Worm (Caenorhabditis elegans): ENCODE measurements around the gene mca-3.
"Not testable (repeated sequence)": the region's sequence is repeated elsewhere in the genome, so short reads cannot be mapped to it uniquely, and the experiment has no call there.

mca-3 gene

DNA sequence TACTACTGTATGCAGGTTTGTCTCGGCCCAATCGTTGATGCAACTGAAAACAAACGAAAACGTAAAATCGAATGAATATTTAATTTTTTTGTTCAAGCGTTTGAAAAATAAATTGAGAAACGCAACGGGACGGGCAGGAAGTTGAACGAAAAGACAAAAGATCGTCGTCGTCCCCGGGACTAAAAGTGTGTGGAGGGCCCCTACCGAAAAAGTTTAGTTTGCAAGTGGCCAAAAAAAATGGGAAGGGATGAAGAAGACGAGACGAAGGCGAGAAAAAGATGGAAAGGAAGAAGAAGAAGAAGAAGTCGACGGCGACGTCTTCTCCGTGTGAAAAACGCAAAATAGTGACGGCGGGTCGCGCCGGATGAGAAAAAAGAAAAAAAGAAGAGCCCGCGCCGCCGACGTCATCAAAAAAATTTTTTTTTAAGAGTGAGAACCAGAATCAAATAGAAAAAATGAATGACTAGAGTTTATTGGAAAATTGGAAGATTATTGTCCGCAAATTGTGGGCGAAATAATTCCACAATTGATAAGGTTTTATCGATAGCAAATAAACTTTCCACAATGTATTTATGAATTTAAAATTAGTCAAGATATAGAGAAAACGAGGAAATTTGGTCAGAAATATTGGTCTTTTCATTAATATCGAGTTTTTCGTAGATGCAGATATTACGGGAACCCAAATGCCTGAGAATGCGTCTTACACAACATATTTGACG, at the start of gene mca-3:
TSS of gene mca-3 (minus strand) at position 51 of the 719 bp plus-strand sequence.
- no peak for TF ChIP-seq unc-62 (GFP tag; optimal IDR thresholded peaks at IDR 0.05)

DNA sequence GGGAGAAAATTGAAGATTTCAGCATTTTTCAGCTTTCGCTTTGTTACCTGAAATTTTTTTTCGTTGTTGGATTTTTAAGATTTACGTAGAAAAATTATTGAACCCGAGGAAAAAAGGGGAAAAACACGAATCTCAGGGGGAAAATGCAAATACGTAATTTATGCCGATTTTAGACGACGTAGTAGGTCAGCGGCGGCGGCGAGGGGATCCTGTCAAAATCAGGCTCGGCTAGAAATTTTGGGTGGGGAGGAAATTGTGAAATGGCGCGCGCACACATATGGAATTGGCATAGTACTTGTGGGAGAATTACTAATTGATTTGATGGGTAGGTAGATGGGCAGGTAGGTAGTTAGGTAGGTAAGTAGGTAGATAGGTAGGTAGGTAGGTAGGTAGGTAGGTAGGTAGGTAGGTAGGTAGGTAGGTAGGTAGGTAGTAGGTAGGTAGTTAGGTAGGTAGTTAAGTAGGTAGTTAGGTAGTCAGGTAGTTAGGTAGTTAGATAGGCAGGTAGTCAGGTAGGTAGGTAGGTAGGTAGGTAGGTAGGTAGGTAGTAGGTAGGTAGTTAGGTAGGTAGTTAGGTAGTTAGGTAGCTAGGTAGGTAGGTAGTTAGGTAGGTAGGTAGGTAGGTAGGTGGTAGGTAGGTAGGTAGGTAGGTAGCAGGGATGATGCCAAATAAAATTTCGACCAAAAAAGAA, 43.3 kb upstream of the mca-3 start, which contains the start of gene nlp-81:
TSS of gene nlp-81 (minus strand) at position 51 of the 692 bp plus-strand sequence.
- TF ChIP-seq unc-62 (GFP tag; optimal IDR thresholded peaks at IDR 0.05) = no peak

DNA sequence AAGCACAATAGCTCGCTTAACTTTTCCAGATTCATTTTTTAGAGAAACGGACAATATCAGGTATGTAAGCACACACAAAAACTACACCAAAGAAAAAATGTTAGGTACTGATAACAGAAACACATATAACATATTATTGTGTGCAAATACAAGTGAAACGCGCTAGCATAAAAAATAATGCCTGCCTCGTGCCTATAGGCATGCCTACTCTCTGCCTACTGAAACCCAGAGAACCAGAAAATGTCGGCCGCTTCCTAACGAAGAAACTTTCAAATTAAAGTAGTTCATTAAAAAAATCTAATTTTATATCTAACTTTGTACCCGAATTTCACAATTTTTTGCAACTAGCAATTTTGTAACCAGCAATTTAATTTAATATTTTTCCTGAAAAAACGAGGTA, 39.6 kb upstream of the mca-3 start, which contains the start of gene Y67D8B.1:
TSS of gene Y67D8B.1 (minus strand) at position 101 of the 400 bp plus-strand sequence.
- not testable (repeated sequence) for TF ChIP-seq unc-62 (GFP tag; optimal IDR thresholded peaks at IDR 0.05)

DNA sequence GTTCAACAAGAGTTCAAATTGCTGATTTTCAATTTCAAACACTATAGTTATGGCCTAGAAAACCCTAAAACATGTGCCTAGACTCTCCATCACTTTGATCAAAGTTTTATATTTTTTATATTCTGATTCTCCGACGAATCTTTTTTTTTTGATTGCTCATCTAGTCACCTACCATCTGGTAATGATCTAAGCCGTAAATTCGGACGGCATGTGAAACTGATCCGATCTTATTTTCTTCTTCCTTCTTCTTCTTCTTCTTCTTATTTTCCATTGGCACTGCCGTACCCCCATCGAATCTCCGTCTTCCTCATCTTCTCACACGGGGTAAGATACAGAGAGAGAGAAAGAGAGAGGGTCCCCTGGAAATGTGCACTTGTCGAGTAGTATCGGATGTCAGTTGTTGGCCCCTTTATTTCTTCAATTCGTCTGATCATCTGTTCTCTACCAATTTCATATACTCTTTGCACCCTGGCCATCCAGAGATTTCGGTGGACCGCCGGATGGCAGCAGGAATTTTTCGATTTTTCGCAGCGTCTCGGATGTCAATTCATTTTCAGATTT, 35.8 kb upstream of the mca-3 start:
- no peak for TF ChIP-seq unc-62 (GFP tag; optimal IDR thresholded peaks at IDR 0.05)

DNA sequence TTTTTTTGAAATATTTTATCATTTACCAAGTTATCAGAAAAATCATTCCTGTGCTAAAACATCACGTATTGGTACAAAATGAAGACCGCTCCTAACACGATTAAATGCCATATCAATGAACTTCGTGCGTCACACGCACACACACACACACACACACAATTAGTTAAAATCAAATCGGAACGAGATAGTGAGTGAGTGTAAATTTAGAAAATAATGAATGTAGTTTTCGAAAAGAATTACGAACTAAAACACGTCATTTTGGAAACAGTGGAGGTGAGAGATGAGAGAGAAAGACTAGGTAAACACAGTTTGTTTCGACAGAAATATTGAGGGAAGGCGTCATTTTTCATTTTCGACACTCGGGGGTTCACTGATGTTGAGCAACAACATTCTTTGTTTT, 33.9 kb upstream of the mca-3 start:
- TF ChIP-seq unc-62 (GFP tag; optimal IDR thresholded peaks at IDR 0.05) = no peak

DNA sequence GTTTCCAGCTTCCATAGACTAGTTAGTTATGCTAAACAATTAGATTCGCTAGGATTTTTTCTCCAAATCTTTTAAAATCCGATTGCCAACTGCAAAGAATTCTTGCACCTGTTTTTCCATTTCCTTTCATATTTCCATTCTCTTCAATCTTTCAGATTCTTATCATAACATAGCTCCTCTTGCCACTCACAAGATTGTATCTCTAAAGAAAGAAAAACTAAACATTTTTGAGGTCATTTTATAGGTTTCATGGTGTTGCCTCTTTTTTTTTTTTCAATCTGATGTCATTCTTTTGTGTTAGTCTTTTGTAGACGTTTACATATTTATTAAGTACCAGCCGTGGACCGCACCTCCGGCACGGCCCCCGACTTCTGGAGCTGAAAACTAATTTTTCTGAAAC, 32.4 kb upstream of the mca-3 start:
- no peak for TF ChIP-seq unc-62 (GFP tag; optimal IDR thresholded peaks at IDR 0.05)

DNA sequence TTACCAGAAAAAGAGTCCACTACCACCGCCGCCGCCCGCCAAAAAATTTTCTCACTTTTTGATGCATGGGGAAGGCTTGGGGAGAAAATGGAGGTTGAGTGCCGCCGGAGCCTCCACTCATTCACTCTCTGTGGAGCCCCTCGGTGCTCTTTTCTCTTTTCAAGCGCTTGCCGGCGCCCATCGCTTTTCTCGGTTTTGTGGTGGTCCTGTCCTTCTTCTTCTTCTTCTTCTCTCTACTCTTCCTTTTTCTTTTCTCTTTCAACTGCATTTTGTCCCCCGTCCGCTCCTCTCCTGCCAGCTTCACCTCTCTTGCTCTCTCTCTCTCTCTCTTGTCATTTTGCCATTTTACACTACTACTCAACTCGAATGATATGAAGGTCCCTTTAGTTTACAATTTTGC, 30.6 kb upstream of the mca-3 start:
- no peak for TF ChIP-seq unc-62 (GFP tag; optimal IDR thresholded peaks at IDR 0.05)

DNA sequence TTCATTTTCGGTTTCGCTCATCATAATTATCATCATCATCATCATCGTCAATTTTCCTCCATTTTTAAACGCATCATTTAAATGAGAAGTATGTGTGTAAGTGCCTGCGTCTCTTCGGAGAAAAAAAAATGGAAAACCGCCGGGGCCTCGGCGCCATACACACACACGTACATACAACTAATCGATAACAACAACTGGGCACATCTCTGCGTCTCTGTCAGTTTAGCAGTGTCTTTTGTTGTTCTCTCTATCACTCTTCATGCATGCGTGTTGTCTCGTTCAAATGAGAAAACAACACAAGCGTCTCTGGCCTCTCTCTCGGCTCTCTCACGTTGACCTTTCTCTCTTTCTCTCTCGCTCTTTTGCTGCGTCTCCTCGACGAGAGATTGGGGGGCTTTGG, 27.8 kb upstream of the mca-3 start:
- no peak for TF ChIP-seq unc-62 (GFP tag; optimal IDR thresholded peaks at IDR 0.05)

DNA sequence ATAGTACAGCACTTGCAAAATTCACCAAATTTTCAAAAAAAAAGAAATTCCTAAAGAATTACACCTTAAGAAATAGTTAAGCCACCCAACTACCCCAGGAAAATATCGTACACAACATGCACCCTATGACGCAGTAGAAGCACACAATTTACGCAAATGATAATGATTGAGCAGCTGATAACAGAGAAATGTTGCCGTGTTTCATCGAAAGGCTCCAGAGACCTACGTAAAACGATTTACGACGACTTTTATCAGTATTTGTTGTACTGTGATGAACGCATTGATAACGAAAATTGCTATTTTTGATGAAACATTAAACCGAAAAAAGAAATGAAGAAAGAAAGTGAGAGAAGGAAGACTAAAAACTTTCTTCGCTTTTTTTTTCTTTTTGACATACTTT, 25.2 kb upstream of the mca-3 start:
- no peak for TF ChIP-seq unc-62 (GFP tag; optimal IDR thresholded peaks at IDR 0.05)

DNA sequence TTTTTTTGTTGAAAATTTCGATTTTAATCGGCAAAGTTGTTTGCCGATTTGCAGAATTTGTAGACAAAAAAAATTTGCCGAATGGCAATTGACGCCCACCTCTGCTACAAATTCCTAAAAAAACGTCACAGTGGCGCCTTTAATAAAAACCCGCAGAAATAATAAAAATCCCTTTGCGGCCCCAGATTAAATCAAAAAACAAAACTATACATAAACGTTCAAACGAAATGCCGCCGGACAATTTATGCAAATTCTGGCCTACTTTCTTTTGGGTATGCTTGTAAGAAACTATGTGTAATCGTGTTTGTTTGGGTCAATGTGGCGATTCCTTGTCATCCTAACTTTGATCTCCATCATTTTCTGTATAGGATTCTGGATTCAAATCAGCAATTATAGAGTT, 18.1 kb upstream of the mca-3 start, which contains the start of gene T23E1.1:
TSS of gene T23E1.1 (plus strand) at position 301 of the 400 bp plus-strand sequence.
- TF ChIP-seq unc-62 (GFP tag; optimal IDR thresholded peaks at IDR 0.05) = no peak

DNA sequence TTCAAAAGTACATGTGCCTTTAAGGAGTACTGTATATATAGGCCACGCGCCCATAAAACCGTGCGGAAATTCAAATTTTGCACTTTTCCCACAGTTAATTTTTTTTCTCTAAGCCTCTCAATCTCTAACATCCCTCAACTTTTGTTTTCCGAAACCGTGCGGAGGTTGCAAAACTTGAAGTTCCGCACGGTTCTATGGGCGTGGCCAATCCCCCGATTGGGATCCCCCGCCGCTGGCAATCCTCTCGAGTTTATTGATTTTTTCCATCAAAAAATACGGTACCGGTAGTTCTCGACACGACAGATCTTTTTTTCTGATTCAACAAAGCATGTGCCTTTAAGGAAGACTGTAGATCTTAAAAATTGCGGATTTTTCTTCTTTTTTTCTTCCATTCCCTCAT, 12.6 kb upstream of the mca-3 start, which contains the start of gene T23E1.3:
TSS of gene T23E1.3 (plus strand) at position 301 of the 400 bp plus-strand sequence.
- no peak for TF ChIP-seq unc-62 (GFP tag; optimal IDR thresholded peaks at IDR 0.05)

DNA sequence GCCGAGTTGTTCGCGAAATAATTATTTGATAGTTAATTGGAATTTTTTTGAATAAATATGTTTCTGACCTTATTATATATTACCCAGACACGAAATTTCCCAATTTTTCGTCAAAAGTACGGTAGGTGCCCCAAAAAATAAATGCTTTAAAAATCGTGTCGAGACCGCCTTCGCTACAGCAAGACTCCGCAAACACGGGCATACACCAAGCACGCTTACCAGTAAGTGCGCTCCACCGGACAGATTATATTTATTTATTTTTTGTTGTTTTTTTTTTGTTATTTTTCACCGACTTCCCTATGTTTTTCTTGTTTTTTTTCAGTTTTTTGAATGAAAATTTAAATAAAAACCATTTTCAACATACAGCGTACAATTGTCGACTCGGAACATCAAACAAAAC, 3.5 kb upstream of the mca-3 start:
- no peak for TF ChIP-seq unc-62 (GFP tag; optimal IDR thresholded peaks at IDR 0.05)

DNA sequence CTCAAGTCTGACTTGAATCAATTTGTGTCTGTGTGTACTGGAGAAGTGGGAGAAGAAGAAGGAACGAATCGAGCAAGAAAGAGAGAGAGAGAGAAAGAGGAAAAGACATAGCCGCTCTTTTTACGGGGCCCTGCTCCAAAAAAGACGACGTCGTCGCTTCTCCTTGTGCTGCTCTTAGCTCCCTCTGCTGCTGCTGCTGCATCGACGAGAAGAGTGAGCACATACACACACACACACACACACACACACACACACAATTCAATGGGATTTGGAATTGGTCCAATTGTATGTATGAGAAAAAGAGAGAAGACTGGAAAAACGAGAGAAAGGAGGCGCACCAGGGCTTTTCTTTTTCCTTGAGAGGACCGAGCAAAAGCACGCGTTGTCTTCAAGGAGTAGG, 2.1 kb upstream of the mca-3 start:
- no peak for TF ChIP-seq unc-62 (GFP tag; optimal IDR thresholded peaks at IDR 0.05)

DNA sequence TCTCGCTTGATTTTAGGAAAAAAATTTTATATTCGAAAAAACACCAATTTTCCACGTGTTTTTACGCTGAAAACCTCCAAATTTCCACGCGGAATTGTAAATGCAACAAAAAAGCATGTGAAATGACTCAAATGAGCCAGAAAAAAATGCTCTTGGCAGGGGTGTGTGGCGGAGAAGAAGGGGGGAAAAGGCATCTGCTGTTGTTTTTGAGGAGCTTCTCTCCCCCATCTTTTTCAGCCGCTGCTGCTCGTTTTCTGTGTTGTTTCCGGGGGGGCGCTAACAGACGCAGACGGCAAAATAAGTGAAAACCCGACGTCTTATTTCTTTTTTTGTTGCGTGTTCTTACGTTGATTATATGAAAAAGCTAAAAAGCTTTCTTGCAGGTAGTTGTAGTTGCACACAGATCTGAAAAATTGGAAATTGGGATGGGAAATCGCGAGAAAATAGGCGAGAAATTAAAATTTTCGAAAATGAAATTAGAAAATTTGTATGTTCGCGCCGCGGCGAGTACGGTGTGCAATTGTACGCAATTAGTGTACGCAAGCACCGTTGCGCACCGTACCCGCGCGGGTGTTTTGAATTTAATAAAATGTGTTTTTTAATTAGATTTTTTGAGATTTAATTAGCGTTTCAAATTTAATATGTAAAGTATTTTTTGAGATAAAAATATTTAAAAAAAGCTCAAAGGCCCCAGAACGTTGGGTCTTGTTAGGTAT, 920 bp downstream of the mca-3 start:
- no peak for TF ChIP-seq unc-62 (GFP tag; optimal IDR thresholded peaks at IDR 0.05)

DNA sequence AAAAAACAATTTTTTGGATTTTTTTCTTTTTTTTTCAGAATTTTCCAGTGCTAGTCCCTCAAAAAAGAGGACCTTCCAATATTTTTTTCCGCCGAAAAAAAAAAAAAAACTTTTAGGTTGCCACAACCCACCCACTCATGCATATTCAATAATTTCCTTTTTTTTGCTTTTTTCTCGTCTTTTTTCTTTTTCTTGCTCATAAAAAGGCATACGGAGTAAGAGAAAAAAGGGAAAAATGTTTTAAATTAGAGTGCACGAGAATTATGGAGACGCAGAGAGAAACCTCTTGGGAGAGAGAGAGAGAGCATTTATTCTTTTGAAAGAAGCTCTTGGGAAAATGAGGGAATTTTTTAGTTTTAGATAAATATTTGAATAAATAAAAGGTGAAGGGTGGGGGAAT, 5.0 kb downstream of the mca-3 start:
- TF ChIP-seq unc-62 (GFP tag; optimal IDR thresholded peaks at IDR 0.05) = no peak

DNA sequence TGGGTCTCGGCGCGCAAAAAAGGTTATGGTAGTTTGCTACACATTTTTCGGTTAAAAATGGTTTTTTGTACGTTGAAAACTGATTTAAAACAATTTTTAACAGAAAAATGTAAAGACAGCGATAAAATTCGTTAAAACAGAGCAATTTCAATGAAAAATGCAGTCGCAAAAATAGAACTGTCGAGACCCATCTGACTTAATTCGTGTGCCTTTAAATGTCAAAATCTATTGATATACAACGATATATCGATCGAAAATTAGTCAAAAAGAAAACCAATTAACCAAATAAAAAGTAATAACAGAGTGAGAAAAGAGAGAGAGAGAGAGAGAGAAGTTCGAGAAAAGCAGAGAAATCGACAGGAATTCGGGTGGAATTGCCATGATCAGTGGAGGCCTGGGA, 11.9 kb downstream of the mca-3 start:
- TF ChIP-seq unc-62 (GFP tag; optimal IDR thresholded peaks at IDR 0.05) = no peak

All from whole organism, dauer.